Fruit fly (Drosophila melanogaster) whole organism, prepupa: ENCODE data around the gene CG5892.

Experiments
- CG10631 ChIP-seq: fragments of 200-800 bp; sonication (Bioruptor generic); optimal IDR thresholded peaks from 2 replicates; lab custom pipeline; 2016; ENCODE audit warnings: missing biosample characterization, missing genetic modification characterization
- CG10669 ChIP-seq: fragments of 200-800 bp; sonication (Bioruptor generic); optimal IDR thresholded peaks from 3 replicates; lab custom pipeline; 2018; ENCODE audit warnings: missing biosample characterization, mild to moderate bottlenecking, missing genetic modification characterization, moderate library complexity
- CG11294 ChIP-seq: fragments of 200-800 bp; sonication (Bioruptor generic); IDR thresholded peaks from 2 replicates; pipeline ENCODE4 v1.3.6; 2022; ENCODE audit warnings: missing biosample characterization, missing genetic modification characterization
- CG11762 ChIP-seq: fragments of 200-800 bp; sonication (Bioruptor generic); optimal IDR thresholded peaks from 3 replicates; lab custom pipeline; 2016; ENCODE audit warnings: missing biosample characterization, missing genetic modification characterization; ENCODE audit not compliant: insufficient read depth
- CG15336 ChIP-seq: fragments of 200-800 bp; sonication (Bioruptor generic); IDR thresholded peaks from 2 replicates; pipeline ENCODE4 v1.3.6; 2022; ENCODE audit warnings: missing biosample characterization, missing genetic modification characterization
- CG16779 ChIP-seq: fragments of 200-800 bp; sonication (Bioruptor generic); optimal IDR thresholded peaks from 3 replicates; lab custom pipeline; 2017; ENCODE audit warnings: missing biosample characterization, mild to moderate bottlenecking, missing genetic modification characterization
- CG32006 ChIP-seq: fragments of 200-800 bp; sonication (Bioruptor generic); optimal IDR thresholded peaks from 3 replicates; lab custom pipeline; 2017; ENCODE audit warnings: missing biosample characterization, mild to moderate bottlenecking, missing genetic modification characterization
- CG34406 ChIP-seq: fragments of 200-800 bp; sonication (Bioruptor generic); optimal IDR thresholded peaks from 3 replicates; lab custom pipeline; 2016; ENCODE audit warnings: missing biosample characterization, missing genetic modification characterization
- CG3919 ChIP-seq: fragments of 200-800 bp; sonication (Bioruptor generic); optimal IDR thresholded peaks from 3 replicates; lab custom pipeline; 2016; ENCODE audit warnings: missing biosample characterization, missing genetic modification characterization
- CG6163 ChIP-seq: fragments of 200-800 bp; sonication (Bioruptor generic); IDR thresholded peaks from 3 replicates; pipeline ENCODE4 v1.3.6; 2022; ENCODE audit warnings: missing biosample characterization, missing genetic modification characterization
- CG6276 ChIP-seq: fragments of 200-800 bp; sonication (Bioruptor generic); optimal IDR thresholded peaks from 2 replicates; lab custom pipeline; 2017; ENCODE audit warnings: missing biosample characterization, mild to moderate bottlenecking, missing genetic modification characterization
- CG6792 ChIP-seq: fragments of 200-800 bp; sonication (Bioruptor generic); optimal IDR thresholded peaks from 3 replicates; lab custom pipeline; 2016; ENCODE audit warnings: missing biosample characterization, missing genetic modification characterization
- CG6808 ChIP-seq: fragments of 200-800 bp; sonication (Bioruptor generic); optimal IDR thresholded peaks from 3 replicates; lab custom pipeline; 2017; ENCODE audit warnings: missing biosample characterization, missing genetic modification characterization, mild to moderate bottlenecking, moderate library complexity, missing genetic modification reagents
- CG6854 ChIP-seq: fragments of 200-800 bp; sonication (Bioruptor generic); optimal IDR thresholded peaks from 2 replicates; lab custom pipeline; 2017; ENCODE audit warnings: missing biosample characterization, mild to moderate bottlenecking, missing genetic modification characterization
- CG8119 ChIP-seq: fragments of 200-800 bp; sonication (Bioruptor generic); IDR thresholded peaks from 3 replicates; pipeline ENCODE4 v1.3.6; 2022; ENCODE audit warnings: missing biosample characterization, missing genetic modification characterization
- CG8632 ChIP-seq: fragments of 200-800 bp; sonication (Bioruptor generic); optimal IDR thresholded peaks from 3 replicates; lab custom pipeline; 2016; ENCODE audit warnings: missing biosample characterization, missing genetic modification characterization
- Eip78C ChIP-seq: fragments of 200-800 bp; sonication (Bioruptor generic); peaks from one replicate; lab custom pipeline; 2016; ENCODE audit warnings: missing biosample characterization, missing genetic modification characterization
- Eip93F ChIP-seq: fragments of 200-800 bp; sonication (Bioruptor generic); optimal IDR thresholded peaks from 2 replicates; lab custom pipeline; 2016; ENCODE audit warnings: missing biosample characterization, mild to moderate bottlenecking, missing genetic modification characterization
- Ets21C ChIP-seq: fragments of 200-800 bp; sonication (Bioruptor generic); optimal IDR thresholded peaks from 3 replicates; lab custom pipeline; 2016; ENCODE audit warnings: missing biosample characterization, missing genetic modification characterization
- Ets96B ChIP-seq: fragments of 200-800 bp; optimal IDR thresholded peaks from 2 replicates; lab custom pipeline; 2019; ENCODE audit warnings: missing biosample characterization, mild to moderate bottlenecking, missing genetic modification characterization, moderate library complexity
- Hr39 ChIP-seq: fragments of 200-800 bp; sonication (Bioruptor generic); optimal IDR thresholded peaks from 2 replicates; lab custom pipeline; 2016; ENCODE audit warnings: missing biosample characterization, missing genetic modification characterization
- Hr4 ChIP-seq: fragments of 200-800 bp; sonication (Bioruptor generic); optimal IDR thresholded peaks from 3 replicates; lab custom pipeline; 2016; ENCODE audit warnings: missing biosample characterization, missing genetic modification characterization
- OdsH ChIP-seq: fragments of 200-800 bp; sonication (Bioruptor generic); optimal IDR thresholded peaks from 3 replicates; lab custom pipeline; 2016; ENCODE audit warnings: missing biosample characterization, missing genetic modification characterization
- Sox14 ChIP-seq: fragments of 200-800 bp; sonication (Bioruptor generic); optimal IDR thresholded peaks from 3 replicates; lab custom pipeline; 2016; ENCODE audit warnings: missing biosample characterization, missing genetic modification characterization
- Sox15 ChIP-seq: fragments of 200-800 bp; sonication (Bioruptor generic); optimal IDR thresholded peaks from 3 replicates; lab custom pipeline; 2016; ENCODE audit warnings: missing biosample characterization, missing genetic modification characterization
- achi ChIP-seq: fragments of 200-800 bp; sonication (Bioruptor generic); optimal IDR thresholded peaks from 3 replicates; lab custom pipeline; 2016; ENCODE audit warnings: missing biosample characterization, missing genetic modification characterization
- cyc ChIP-seq: fragments of 200-800 bp; sonication (Bioruptor generic); optimal IDR thresholded peaks from 3 replicates; lab custom pipeline; 2016; ENCODE audit warnings: missing biosample characterization, missing genetic modification characterization
- dsx ChIP-seq: fragments of 200-800 bp; optimal IDR thresholded peaks from 3 replicates; lab custom pipeline; 2019; ENCODE audit warnings: missing biosample characterization, mild to moderate bottlenecking, missing genetic modification characterization, moderate library complexity; ENCODE audit not compliant: poor library complexity, severe bottlenecking
- eg ChIP-seq: fragments of 200-800 bp; sonication (Bioruptor generic); IDR thresholded peaks from 3 replicates; pipeline ENCODE4 v1.3.6; 2022; ENCODE audit warnings: missing biosample characterization, missing genetic modification characterization
- esn ChIP-seq: fragments of 200-800 bp; sonication (Bioruptor generic); optimal IDR thresholded peaks from 2 replicates; lab custom pipeline; 2016; ENCODE audit warnings: missing biosample characterization, mild to moderate bottlenecking, missing genetic modification characterization, moderate library complexity
- fd59A ChIP-seq: fragments of 200-800 bp; sonication (Bioruptor generic); optimal IDR thresholded peaks from 2 replicates; lab custom pipeline; 2017; ENCODE audit warnings: missing biosample characterization, mild to moderate bottlenecking, missing genetic modification characterization, missing genetic modification reagents
- fd85E ChIP-seq: fragments of 200-800 bp; sonication (Bioruptor generic); optimal IDR thresholded peaks from 3 replicates; lab custom pipeline; 2016; ENCODE audit warnings: missing biosample characterization, missing genetic modification characterization
- fkh ChIP-seq: fragments of 200-800 bp; sonication (Bioruptor generic); optimal IDR thresholded peaks from 3 replicates; lab custom pipeline; 2017; ENCODE audit warnings: missing biosample characterization, mild to moderate bottlenecking, missing genetic modification characterization, moderate library complexity
- net ChIP-seq: fragments of 200-800 bp; sonication (Bioruptor generic); optimal IDR thresholded peaks from 3 replicates; lab custom pipeline; 2016; ENCODE audit warnings: missing biosample characterization, missing genetic modification characterization
- salr ChIP-seq, 2 experiments: fragments of 200-800 bp; sonication (Bioruptor generic); optimal IDR thresholded peaks; 3 replicates each; lab custom pipeline; 2016 to 2018; ENCODE audit warnings: missing biosample characterization in 2 of 2, missing genetic modification characterization in 2 of 2, mild to moderate bottlenecking in 1 of 2
- ss ChIP-seq, 2 experiments: fragments of 200-800 bp; sonication (Bioruptor generic); optimal IDR thresholded peaks; 2 replicates in 1 of 2; 3 replicates in 1 of 2; lab custom pipeline; 2017 to 2018; ENCODE audit warnings: mild to moderate bottlenecking in 2 of 2, missing biosample characterization in 2 of 2, missing genetic modification characterization in 2 of 2, moderate library complexity in 1 of 2
- svp ChIP-seq: fragments of 200-800 bp; sonication (Bioruptor generic); peaks from one replicate; lab custom pipeline; 2016; ENCODE audit warnings: missing biosample characterization, missing genetic modification characterization
- topi ChIP-seq: fragments of 200-800 bp; sonication (Bioruptor generic); optimal IDR thresholded peaks from 3 replicates; lab custom pipeline; 2016; ENCODE audit warnings: missing biosample characterization, missing genetic modification characterization
- vri ChIP-seq: fragments of 200-800 bp; sonication (Bioruptor generic); optimal IDR thresholded peaks from 3 replicates; lab custom pipeline; 2016; ENCODE audit warnings: missing biosample characterization, mild to moderate bottlenecking, missing genetic modification characterization

Gene CG5892

dm6 chr3R:21273427-21274038 is 31.1 kb downstream of the CG5892 start, which contains the start of gene CG3308 (continued):
- TF ChIP-seq CG16779 (tag; lab: Kevin White, UChicago) (no peak), CG6808 (no peak), CG34406 (GFP tag; lab: Kevin White, UChicago) (no peak), CG8632 (GFP tag; lab: Kevin White, UChicago) (no peak), CG6854 (GFP tag; lab: Kevin White, UChicago) (no peak), CG10669 (no peak), Eip78C (peak; percentile 82), Ets21C (GFP tag; lab: Kevin White, UChicago) (no peak), Sox14 (GFP tag; lab: Kevin White, UChicago) (peak; percentile 13), Eip93F (no peak), OdsH (GFP tag; lab: Kevin White, UChicago) (peak; percentile 34), CG6163 (GFP tag; lab: Robert Waterston, UW) (no peak), CG11762 (GFP tag; lab: Kevin White, UChicago) (no peak)

dm6 chr3R:21274870-21275269 is 32.5 kb downstream of the CG5892 start:
- TF ChIP-seq Sox15 (GFP tag; lab: Kevin White, UChicago) (no peak), Eip78C (peak; percentile 51)

dm6 chr3R:21276111-21276510 is 33.7 kb downstream of the CG5892 start, which contains the start of gene CG3301:
Gene CG3301 (minus strand): TSS chr3R:21276249.
- TF ChIP-seq CG6792 (GFP tag; lab: Kevin White, UChicago) (no peak), svp (peak; percentile 77)

- no peak for TF ChIP-seq ss (GFP tag; optimal IDR thresholded peaks at IDR 0.05; lab: Kevin White, UChicago)
- TF ChIP-seq Sox15 (GFP tag; lab: Kevin White, UChicago): no peak
- TF ChIP-seq Ets96B (tag; lab: Kevin White, UChicago): no peak
- TF ChIP-seq cyc: no peak
- no peak for TF ChIP-seq fd59A (GFP tag; lab: Kevin White, UChicago)
- no peak for TF ChIP-seq vri
- TF ChIP-seq Hr39 (GFP tag; lab: Kevin White, UChicago): no peak
- TF ChIP-seq, all 60 proteins: peak for 0
These were observed 40.5 kb downstream of the CG5892 start, which contains the start of gene CG17298 for dm6 chr3R:21282897-21283296. Gene CG17298 (plus strand): TSS chr3R:21283197.

dm6 chr3R:21288462-21288861 is 46.0 kb downstream of the CG5892 start:
- TF ChIP-seq CG6808: no peak
- TF ChIP-seq CG15336 (GFP tag; lab: Robert Waterston, UW): 0 out of 2 replicates have a peak, but pooled peaks have one; percentile 30
- peak; percentile 32 for TF ChIP-seq CG32006 (GFP tag; lab: Kevin White, UChicago)
- TF ChIP-seq net: no peak
- 0 out of 3 replicates have a peak, but pooled peaks have one; percentile 15 for TF ChIP-seq eg (GFP tag; lab: Robert Waterston, UW)
- TF ChIP-seq OdsH (GFP tag; lab: Kevin White, UChicago): no peak
- peak; percentile 14 for TF ChIP-seq Hr4

- TF ChIP-seq topi (GFP tag; lab: Kevin White, UChicago) (no peak), Eip78C (peak; percentile 26)
These were observed 46.7 kb downstream of the CG5892 start for dm6 chr3R:21289071-21289613.

- TF ChIP-seq CG6276 (GFP tag; lab: Kevin White, UChicago): no peak
- TF ChIP-seq net: no peak
- no peak for TF ChIP-seq Sox15 (GFP tag; lab: Kevin White, UChicago)
- no peak for TF ChIP-seq CG8119 (GFP tag; lab: Robert Waterston, UW)
- TF ChIP-seq achi (GFP tag; lab: Kevin White, UChicago): no peak
- no peak for TF ChIP-seq CG3919
- no peak for TF ChIP-seq fkh (GFP tag; lab: Kevin White, UChicago)
- no peak for TF ChIP-seq cyc
- no peak for TF ChIP-seq CG11294 (GFP tag; lab: Robert Waterston, UW)
- TF ChIP-seq esn: no peak
- no peak for TF ChIP-seq fd85E (GFP tag; lab: Kevin White, UChicago)
- no peak for TF ChIP-seq CG10631 (GFP tag; lab: Kevin White, UChicago)
- no peak for TF ChIP-seq salr (GFP tag; optimal IDR thresholded peaks at IDR 0.05; lab: Kevin White, UChicago)
- no peak for TF ChIP-seq dsx (GFP tag; lab: Kevin White, UChicago)
- TF ChIP-seq Hr39 (GFP tag; lab: Kevin White, UChicago): no peak
These were observed 51.4 kb downstream of the CG5892 start, which contains the start of gene SIFaR for dm6 chr3R:21293833-21294232. Gene SIFaR (minus strand): TSS chr3R:21293998.
